Fruit fly (Drosophila melanogaster) whole organism: ENCODE data around the gene CG10348.

Experiments
- Dll ChIP-seq: fragments of >200 bp; optimal IDR thresholded peaks from 2 replicates; lab custom pipeline; 2017
- psq ChIP-seq: fragments of >200 bp; optimal IDR thresholded peaks from 2 replicates; lab custom pipeline; 2017

DNA sequence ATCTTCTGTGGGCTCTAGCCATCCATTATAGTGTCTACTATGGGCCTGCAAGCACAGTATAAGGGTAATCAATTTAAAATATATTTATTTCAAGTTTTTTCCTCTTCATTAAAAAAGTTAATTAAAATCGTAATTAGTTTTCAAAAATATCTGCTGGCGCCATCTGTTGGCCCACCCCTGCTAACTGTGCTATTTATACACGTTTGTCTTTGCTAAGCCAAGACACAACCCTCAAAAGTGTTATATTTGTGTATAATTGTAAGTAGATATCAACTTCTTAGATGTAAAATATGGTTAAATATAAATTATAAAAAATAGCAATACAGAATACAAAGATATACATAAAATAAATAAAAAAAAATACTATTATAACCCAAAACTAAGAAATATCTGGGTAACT lies 44.2 kb upstream of the CG10348 start:
- TF ChIP-seq Dll (lab: Kevin White, UChicago) (no peak), psq (lab: Kevin White, UChicago) (no peak)
